Worm (Caenorhabditis elegans) whole organism, L3 larva: Measurements from ENCODE around the gene Y97E10AR.6.

Experiments
- ama-1 ChIP-seq: fragments of 150-350 bp; optimal IDR thresholded peaks from 2 replicates; lab custom pipeline; 2018
- ceh-9 ChIP-seq: sonication (generic microtip); optimal IDR thresholded peaks from 2 replicates; lab custom pipeline; 2018; ENCODE audit warnings: missing biosample characterization, missing genetic modification characterization
- egl-27 ChIP-seq: sonication (generic microtip); optimal IDR thresholded peaks from 4 replicates; lab custom pipeline; 2017; ENCODE audit warnings: missing biosample characterization, missing genetic modification reagents, missing genetic modification characterization
- fkh-10 ChIP-seq: sonication (generic microtip); optimal IDR thresholded peaks from 2 replicates; lab custom pipeline; 2017; ENCODE audit warnings: missing biosample characterization, missing genetic modification reagents, missing genetic modification characterization
- nfya-1 ChIP-seq: sonication (generic microtip); optimal IDR thresholded peaks from 2 replicates; lab custom pipeline; 2017; ENCODE audit warnings: missing genetic modification characterization, mild to moderate bottlenecking, missing compliant biosample characterization, antibody characterized with exemption, moderate library complexity; ENCODE audit not compliant: insufficient read depth
- nhr-28 ChIP-seq: fragments of 150-350 bp; optimal IDR thresholded peaks from 2 replicates; lab custom pipeline; 2014; ENCODE audit warnings: missing biosample characterization, missing genetic modification characterization
- zag-1 ChIP-seq: fragments of 150-350 bp; optimal IDR thresholded peaks from 2 replicates; lab custom pipeline; 2014; ENCODE audit warnings: missing biosample characterization, missing genetic modification characterization
- ztf-11 ChIP-seq: fragments of 150-350 bp; optimal IDR thresholded peaks from 2 replicates; lab custom pipeline; 2014; ENCODE audit warnings: missing biosample characterization, missing genetic modification characterization

ce11 chrV:8050811-8051210, 37.1 kb upstream of the Y97E10AR.6 start, which contains the start of gene col-43:
- no peak for TF ChIP-seq fkh-10 (GFP tag; lab: Kevin White, UChicago)
- no peak for TF ChIP-seq zag-1 (tag; lab: Kevin White, UChicago)
- no peak for TF ChIP-seq nhr-28 (tag; lab: Kevin White, UChicago)
- TF ChIP-seq ama-1 (lab: Kevin White, UChicago) = no peak
- TF ChIP-seq ztf-11 (tag; lab: Kevin White, UChicago) = no peak
- no peak for TF ChIP-seq ceh-9 (tag; lab: Kevin White, UChicago)
- no peak for TF ChIP-seq nfya-1 (tag; lab: Kevin White, UChicago)
- no peak for TF ChIP-seq egl-27 (tag; lab: Kevin White, UChicago)
